Worm (Caenorhabditis elegans) whole organism, midembryonic: ENCODE measurements around the gene srsx-14.

ENCODE experiments used
- T22C8.4 ChIP-seq: fragments of 200-800 bp; sonication (Bioruptor generic); IDR thresholded peaks from 2 replicates; pipeline ENCODE4 v1.3.6; 2022; ENCODE audit warnings: missing genetic modification characterization, missing compliant biosample characterization
- cog-1 ChIP-seq: sonication (generic microtip); optimal IDR thresholded peaks from 2 replicates; lab custom pipeline; 2016; ENCODE audit warnings: missing genetic modification characterization, missing compliant biosample characterization
- flt-1 ChIP-seq: fragments of 200-800 bp; sonication (Bioruptor generic); IDR thresholded peaks from 2 replicates; pipeline ENCODE4 v1.3.6; 2022; ENCODE audit warnings: missing genetic modification characterization, missing compliant biosample characterization
- klf-2 ChIP-seq: fragments of 200-800 bp; sonication (Bioruptor generic); conservative IDR thresholded peaks from 2 replicates; pipeline ENCODE4 v1.3.6; 2022; ENCODE audit warnings: missing genetic modification reagents, missing genetic modification characterization, missing compliant biosample characterization
- med-1 ChIP-seq: sonication (generic microtip); optimal IDR thresholded peaks from 2 replicates; lab custom pipeline; 2017; ENCODE audit warnings: missing genetic modification characterization, mild to moderate bottlenecking, missing compliant biosample characterization, antibody characterized with exemption, missing genetic modification reagents; ENCODE audit not compliant: insufficient read depth
- ref-1 ChIP-seq: fragments of 200-800 bp; sonication (Bioruptor generic); conservative IDR thresholded peaks from 2 replicates; pipeline ENCODE4 v1.3.6; 2022; ENCODE audit warnings: missing genetic modification reagents, missing genetic modification characterization, missing compliant biosample characterization
- tab-1 ChIP-seq: fragments of 200-800 bp; sonication (Bioruptor generic); IDR thresholded peaks from 2 replicates; pipeline ENCODE4 v1.3.6; 2022; ENCODE audit warnings: missing genetic modification characterization, missing compliant biosample characterization
- ztf-29 ChIP-seq: fragments of 200-800 bp; sonication (Bioruptor generic); IDR thresholded peaks from 2 replicates; pipeline ENCODE4 v1.3.6; 2022; ENCODE audit warnings: missing genetic modification reagents, missing genetic modification characterization, missing compliant biosample characterization

DNA sequence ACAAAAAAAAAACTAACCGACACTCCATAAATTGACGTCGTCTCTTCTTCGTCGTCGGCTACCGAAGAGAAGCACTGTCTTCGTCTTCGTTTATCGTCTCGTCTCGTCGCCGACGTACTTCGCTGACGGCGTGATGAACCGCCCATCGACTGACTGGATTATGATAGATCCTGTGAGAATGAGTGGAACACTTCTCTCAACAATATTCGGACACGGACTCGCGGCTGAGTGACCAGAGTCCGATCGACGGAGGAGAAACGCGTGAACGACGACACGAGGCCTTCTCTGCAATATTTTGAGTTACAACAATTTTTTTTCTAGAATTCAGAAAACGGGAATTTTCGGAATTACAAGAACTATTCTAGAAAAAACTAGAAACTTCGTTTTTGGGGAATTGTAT is 33.3 kb upstream of the srsx-14 start, which contains the start of gene skn-1:
- TF ChIP-seq ref-1 (GFP tag; lab: Robert Waterston, UW) (no peak), klf-2 (GFP tag; lab: Robert Waterston, UW) (no peak), cog-1 (no peak), tab-1 (GFP tag; lab: Robert Waterston, UW) (no peak), flt-1 (GFP tag; lab: Robert Waterston, UW) (no peak), med-1 (GFP tag; lab: Kevin White, UChicago) (no peak), T22C8.4 (GFP tag; lab: Robert Waterston, UW) (no peak), ztf-29 (GFP tag; lab: Robert Waterston, UW) (no peak)
